Worm (Caenorhabditis elegans): Measurements from ENCODE around the gene Y48A6C.8.

DNA sequence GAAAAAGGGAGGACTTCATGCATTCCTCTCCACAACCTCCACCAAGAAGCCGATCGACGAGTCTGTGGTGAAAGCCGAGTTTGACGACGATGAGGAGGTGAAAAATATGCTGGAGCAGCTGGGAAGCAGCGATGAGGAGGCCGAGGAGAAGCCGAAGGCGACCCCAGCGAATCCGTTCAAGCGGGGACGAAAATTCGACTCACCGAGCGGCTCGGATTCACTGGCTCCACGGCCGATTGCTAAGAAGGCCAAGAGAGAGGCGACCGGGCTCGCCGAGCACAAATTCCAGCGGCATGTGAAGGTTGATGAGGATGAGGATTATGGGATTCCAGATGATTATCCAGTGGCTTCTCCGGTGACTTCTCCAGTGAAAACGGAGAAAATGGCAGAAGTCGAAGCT lies 15.5 kb upstream of the Y48A6C.8 start:
- TF ChIP-seq ceh-27 (GFP tag; optimal IDR thresholded peaks at IDR 0.05) (no peak), snpc-1.1 (tag; optimal IDR thresholded peaks at IDR 0.05; ENCODE audit: insufficient read depth) (no peak), mel-28 (tag; optimal IDR thresholded peaks at IDR 0.05; ENCODE audit: borderline replicate concordance) (no peak), nhr-90 (tag; optimal IDR thresholded peaks at IDR 0.05) (no peak), rec-8 (tag; optimal IDR thresholded peaks at IDR 0.05) (no peak), lag-1 (GFP tag; IDR thresholded peaks at IDR 0.05) (no peak), hsf-1 (GFP tag; IDR thresholded peaks at IDR 0.05) (no peak), pha-4 (tag; optimal IDR thresholded peaks at IDR 0.05) (no peak), Y56A3A.18 (GFP tag; IDR thresholded peaks at IDR 0.05) (no peak), B0035.1 (tag; optimal IDR thresholded peaks at IDR 0.05) (no peak), ceh-100 (GFP tag; IDR thresholded peaks at IDR 0.05) (no peak), madf-8 (GFP tag; conservative IDR thresholded peaks at IDR 0.05) (no peak), F37B4.10 (GFP tag; IDR thresholded peaks at IDR 0.05) (no peak)
